Worm (Caenorhabditis elegans): ENCODE results near the gene twk-35.

- TF ChIP-seq F13C5.2 (tag; optimal IDR thresholded peaks at IDR 0.05) = no peak
- no peak for TF ChIP-seq pes-1 (GFP tag; IDR thresholded peaks at IDR 0.05)
- TF ChIP-seq flt-1 (GFP tag; IDR thresholded peaks at IDR 0.05) = no peak
- TF ChIP-seq ceh-36 (tag; optimal IDR thresholded peaks at IDR 0.05) = no peak
- TF ChIP-seq tbx-37 (GFP tag; conservative IDR thresholded peaks at IDR 0.05) = no peak
These were observed 12.5 kb downstream of the twk-35 start for ce11 chrV:20875324-20875723.

Data from whole organism, early embryonic.